Comparison of ENCODE assay signal across 3 fruit fly cellular contexts in the genomic region with DNA sequence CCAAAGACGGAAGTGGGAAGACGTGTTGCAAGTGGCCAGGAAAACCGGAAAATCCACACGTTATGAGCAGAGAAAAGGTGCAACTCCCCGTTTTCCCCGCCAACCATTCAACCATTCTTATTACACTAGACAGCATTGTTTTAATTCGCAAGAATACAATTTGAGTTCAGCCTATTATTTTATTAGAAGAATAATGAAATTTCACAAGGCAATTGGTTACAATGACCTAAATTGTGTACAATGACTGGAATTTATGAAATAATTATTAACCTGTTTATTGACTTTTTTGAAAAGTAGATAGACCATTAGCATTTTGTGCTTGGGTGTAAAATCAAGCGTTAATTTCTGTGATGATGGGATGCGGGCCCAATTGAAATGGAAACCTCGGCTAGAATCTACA.
TF ChIP-seq lines count a peak whose summit lies in the region.

No protein-coding gene starts in this region.

- TF ChIP-seq CTCF in whole organism, embryonic (GFP tag; optimal IDR thresholded peaks at IDR 0.05; lab: Kevin White, UChicago) = no peak

TF ChIP-seq in whole organism, embryonic, 481 proteins besides CTCF, POLR2A, EP300 and RAD21:
- TF ChIP-seq bsh (GFP tag; optimal IDR thresholded peaks at IDR 0.05; lab: Kevin White, UChicago) (peak in 1 of 2 experiments; percentile 44), Drgx (GFP tag; IDR thresholded peaks at IDR 0.05; lab: Robert Waterston, UW) (peak; percentile 41; the same call in 1 of the 2 replicates), Mrtf (GFP tag; IDR thresholded peaks at IDR 0.05; lab: Robert Waterston, UW) (no peak)

TF ChIP-seq in whole organism, prepupa, 60 proteins besides CTCF, POLR2A, EP300 and RAD21 (continues in another document):
- TF ChIP-seq dsx (GFP tag; optimal IDR thresholded peaks at IDR 0.05; lab: Kevin White, UChicago; ENCODE audit: poor library complexity, severe bottlenecking) (no peak), CG6163 (GFP tag; IDR thresholded peaks at IDR 0.05; lab: Robert Waterston, UW) (peak; percentile 58; the same call in 2 of the 3 replicates), Met (GFP tag; optimal IDR thresholded peaks at IDR 0.05; lab: Kevin White, UChicago) (no peak), CG15336 (GFP tag; IDR thresholded peaks at IDR 0.05; lab: Robert Waterston, UW) (peak; percentile 61), CG8319 (GFP tag; optimal IDR thresholded peaks at IDR 0.05; lab: Kevin White, UChicago) (no peak), Hr4 (GFP tag; optimal IDR thresholded peaks at IDR 0.05; lab: Kevin White, UChicago) (peak; percentile 16), net (GFP tag; optimal IDR thresholded peaks at IDR 0.05; lab: Kevin White, UChicago) (no peak), CG3032 (tag; optimal IDR thresholded peaks at IDR 0.05; lab: Kevin White, UChicago) (no peak), Gug (GFP tag; IDR thresholded peaks at IDR 0.05; lab: Robert Waterston, UW) (peak; percentile 15; the same call in 1 of the 2 replicates), CG8632 (GFP tag; optimal IDR thresholded peaks at IDR 0.05; lab: Kevin White, UChicago) (no peak), topi (GFP tag; optimal IDR thresholded peaks at IDR 0.05; lab: Kevin White, UChicago) (no peak), Blimp-1 (GFP tag; optimal IDR thresholded peaks at IDR 0.05; lab: Kevin White, UChicago) (no peak), CG16779 (tag; optimal IDR thresholded peaks at IDR 0.05; lab: Kevin White, UChicago) (no peak), acj6 (GFP tag; optimal IDR thresholded peaks at IDR 0.05; lab: Kevin White, UChicago) (peak; percentile 11), Hr38 (GFP tag; optimal IDR thresholded peaks at IDR 0.05; lab: Kevin White, UChicago) (no peak), svp (GFP tag; lab: Kevin White, UChicago) (no peak), eg (GFP tag; IDR thresholded peaks at IDR 0.05; lab: Robert Waterston, UW) (peak; percentile 58), spab (GFP tag; optimal IDR thresholded peaks at IDR 0.05; lab: Kevin White, UChicago) (no peak), Ets96B (tag; optimal IDR thresholded peaks at IDR 0.05; lab: Kevin White, UChicago) (no peak), ss (GFP tag; optimal IDR thresholded peaks at IDR 0.05; lab: Kevin White, UChicago) (no peak), esn (GFP tag; optimal IDR thresholded peaks at IDR 0.05; lab: Kevin White, UChicago) (no peak), CG10669 (GFP tag; optimal IDR thresholded peaks at IDR 0.05; lab: Kevin White, UChicago) (no peak), OdsH (GFP tag; optimal IDR thresholded peaks at IDR 0.05; lab: Kevin White, UChicago) (peak; percentile 11), Sox15 (GFP tag; optimal IDR thresholded peaks at IDR 0.05; lab: Kevin White, UChicago) (no peak), Sox14 (GFP tag; optimal IDR thresholded peaks at IDR 0.05; lab: Kevin White, UChicago) (peak; percentile 40), CG6808 (GFP tag; optimal IDR thresholded peaks at IDR 0.05; lab: Kevin White, UChicago) (no peak), CG11762 (GFP tag; optimal IDR thresholded peaks at IDR 0.05; lab: Kevin White, UChicago; ENCODE audit: insufficient read depth) (no peak), CG6276 (GFP tag; optimal IDR thresholded peaks at IDR 0.05; lab: Kevin White, UChicago) (peak; percentile 13), CG8119 (GFP tag; IDR thresholded peaks at IDR 0.05; lab: Robert Waterston, UW) (peak; percentile 58; the same call in 2 of the 3 replicates), Eip75B (GFP tag; optimal IDR thresholded peaks at IDR 0.05; lab: Kevin White, UChicago) (peak; percentile 38), Ets21C (GFP tag; optimal IDR thresholded peaks at IDR 0.05; lab: Kevin White, UChicago) (no peak), vri (GFP tag; optimal IDR thresholded peaks at IDR 0.05; lab: Kevin White, UChicago) (no peak), CG1621 (tag; optimal IDR thresholded peaks at IDR 0.05; lab: Kevin White, UChicago) (no peak), Smox (GFP tag; optimal IDR thresholded peaks at IDR 0.05; lab: Kevin White, UChicago) (no peak), pdm3 (GFP tag; optimal IDR thresholded peaks at IDR 0.05; lab: Kevin White, UChicago) (peak; percentile 36), CG7368 (GFP tag; optimal IDR thresholded peaks at IDR 0.05; lab: Kevin White, UChicago) (no peak), Eip93F (GFP tag; optimal IDR thresholded peaks at IDR 0.05; lab: Kevin White, UChicago) (no peak), achi (GFP tag; optimal IDR thresholded peaks at IDR 0.05; lab: Kevin White, UChicago) (peak; percentile 29), Sox102F (GFP tag; optimal IDR thresholded peaks at IDR 0.05; lab: Kevin White, UChicago) (no peak), salr (GFP tag; optimal IDR thresholded peaks at IDR 0.05; lab: Kevin White, UChicago) (peak in 1 of 2 experiments; percentile 51), fd85E (GFP tag; optimal IDR thresholded peaks at IDR 0.05; lab: Kevin White, UChicago) (no peak), CG32006 (GFP tag; optimal IDR thresholded peaks at IDR 0.05; lab: Kevin White, UChicago) (peak; percentile 29)

TF ChIP-seq in whole organism, pupa, 21 proteins besides CTCF, POLR2A, EP300 and RAD21:
- TF ChIP-seq D1 (tag; optimal IDR thresholded peaks at IDR 0.05; lab: Kevin White, UChicago) = no peak
- peak; percentile 14 for TF ChIP-seq CG9948 (tag; optimal IDR thresholded peaks at IDR 0.05; lab: Kevin White, UChicago)
- TF ChIP-seq CG8301 (tag; optimal IDR thresholded peaks at IDR 0.05; lab: Kevin White, UChicago) = peak; percentile 65
- TF ChIP-seq CG12605 (GFP tag; IDR thresholded peaks at IDR 0.05; lab: Robert Waterston, UW) = no peak; the same call in 1 of the 2 replicates
- TF ChIP-seq Pif1B (GFP tag; optimal IDR thresholded peaks at IDR 0.05; lab: Kevin White, UChicago) = peak; percentile 8
- TF ChIP-seq CG4496 (GFP tag; IDR thresholded peaks at IDR 0.05; lab: Robert Waterston, UW) = peak; percentile 19; the same call in 1 of the 3 replicates
- no peak for TF ChIP-seq Pif1A (GFP tag; optimal IDR thresholded peaks at IDR 0.05; lab: Kevin White, UChicago)
- TF ChIP-seq gl (tag; optimal IDR thresholded peaks at IDR 0.05; lab: Kevin White, UChicago) = no peak
- peak; percentile 81 for TF ChIP-seq CG14655 (GFP tag; optimal IDR thresholded peaks at IDR 0.05; lab: Kevin White, UChicago)
- peak; percentile 57; the same call in 1 of the 2 replicates for TF ChIP-seq Ets98B (GFP tag; IDR thresholded peaks at IDR 0.05; lab: Robert Waterston, UW)
- no peak for TF ChIP-seq CG8159 (tag; optimal IDR thresholded peaks at IDR 0.05; lab: Kevin White, UChicago)
- no peak for TF ChIP-seq Snoo (tag; optimal IDR thresholded peaks at IDR 0.05; lab: Kevin White, UChicago)
- no peak for TF ChIP-seq CG15710 (tag; optimal IDR thresholded peaks at IDR 0.05; lab: Kevin White, UChicago)
- TF ChIP-seq CG34367 (tag; optimal IDR thresholded peaks at IDR 0.05; lab: Kevin White, UChicago) = no peak
- TF ChIP-seq CG32121 (GFP tag; IDR thresholded peaks at IDR 0.05; lab: Robert Waterston, UW) = 0 out of 2 replicates have a peak, but pooled peaks have one; percentile 27
- no peak for TF ChIP-seq rn (GFP tag; IDR thresholded peaks at IDR 0.05; lab: Robert Waterston, UW)
- no peak for TF ChIP-seq CG10348 (GFP tag; IDR thresholded peaks at IDR 0.05; lab: Robert Waterston, UW)
- no peak for TF ChIP-seq EcR (GFP tag; optimal IDR thresholded peaks at IDR 0.05; lab: Kevin White, UChicago)
- TF ChIP-seq CG17806 (tag; optimal IDR thresholded peaks at IDR 0.05; lab: Kevin White, UChicago) = no peak
- TF ChIP-seq fd96Ca (GFP tag; IDR thresholded peaks at IDR 0.05; lab: Robert Waterston, UW) = no peak
- no peak for TF ChIP-seq CG13204 (GFP tag; optimal IDR thresholded peaks at IDR 0.05; lab: Kevin White, UChicago)
